Fruit fly (Drosophila melanogaster) whole organism, pupa: Measurements from ENCODE around the gene Mlp84B.

Experiments
- CG10348 ChIP-seq: fragments of 200-800 bp; sonication (Bioruptor generic); IDR thresholded peaks from 2 replicates; pipeline ENCODE4 v1.3.6; 2022; ENCODE audit warnings: missing biosample characterization, missing genetic modification characterization
- CG12605 ChIP-seq: fragments of 200-800 bp; sonication (Bioruptor generic); IDR thresholded peaks from 2 replicates; pipeline ENCODE4 v1.3.6; 2022; ENCODE audit warnings: missing biosample characterization, missing genetic modification characterization
- CG13204 ChIP-seq: fragments of 200-800 bp; sonication (Bioruptor generic); optimal IDR thresholded peaks from 2 replicates; lab custom pipeline; 2018; ENCODE audit warnings: missing biosample characterization, mild to moderate bottlenecking, missing genetic modification characterization, moderate library complexity
- CG14655 ChIP-seq: fragments of 200-800 bp; sonication (Bioruptor generic); optimal IDR thresholded peaks from 3 replicates; lab custom pipeline; 2017; ENCODE audit warnings: mild to moderate bottlenecking, missing biosample characterization, missing genetic modification reagents, missing genetic modification characterization
- CG15710 ChIP-seq: fragments of 200-800 bp; sonication (Bioruptor generic); optimal IDR thresholded peaks from 2 replicates; lab custom pipeline; 2018; ENCODE audit warnings: missing biosample characterization, mild to moderate bottlenecking, missing genetic modification characterization, moderate library complexity
- CG17806 ChIP-seq: fragments of 200-800 bp; sonication (Bioruptor generic); optimal IDR thresholded peaks from 2 replicates; lab custom pipeline; 2018; ENCODE audit warnings: missing biosample characterization, mild to moderate bottlenecking, missing genetic modification characterization, moderate library complexity
- CG32121 ChIP-seq: fragments of 200-800 bp; sonication (Bioruptor generic); IDR thresholded peaks from 2 replicates; pipeline ENCODE4 v1.3.6; 2022; ENCODE audit warnings: missing biosample characterization, missing genetic modification characterization
- CG34367 ChIP-seq: fragments of 200-800 bp; sonication (Bioruptor generic); optimal IDR thresholded peaks from 2 replicates; lab custom pipeline; 2018; ENCODE audit warnings: missing biosample characterization, mild to moderate bottlenecking, missing genetic modification characterization
- CG4496 ChIP-seq: fragments of 200-800 bp; sonication (Bioruptor generic); IDR thresholded peaks from 3 replicates; pipeline ENCODE4 v1.3.6; 2022; ENCODE audit warnings: missing biosample characterization, missing genetic modification characterization
- CG8159 ChIP-seq: fragments of 200-800 bp; sonication (Bioruptor generic); optimal IDR thresholded peaks from 3 replicates; lab custom pipeline; 2018; ENCODE audit warnings: missing biosample characterization, mild to moderate bottlenecking, missing genetic modification characterization, moderate library complexity
- CG8301 ChIP-seq: fragments of 200-800 bp; sonication (Bioruptor generic); optimal IDR thresholded peaks from 2 replicates; lab custom pipeline; 2018; ENCODE audit warnings: missing biosample characterization, mild to moderate bottlenecking, missing genetic modification characterization
- CG9948 ChIP-seq: fragments of 200-800 bp; sonication (Bioruptor generic); optimal IDR thresholded peaks from 2 replicates; lab custom pipeline; 2018; ENCODE audit warnings: missing biosample characterization, mild to moderate bottlenecking, missing genetic modification characterization, moderate library complexity
- D1 ChIP-seq: fragments of 200-800 bp; sonication (Bioruptor generic); optimal IDR thresholded peaks from 2 replicates; lab custom pipeline; 2018; ENCODE audit warnings: missing biosample characterization, mild to moderate bottlenecking, missing genetic modification characterization, moderate library complexity
- EcR ChIP-seq: fragments of 200-800 bp; sonication (Bioruptor generic); optimal IDR thresholded peaks from 3 replicates; lab custom pipeline; 2019; ENCODE audit warnings: missing biosample characterization, missing genetic modification characterization, mild to moderate bottlenecking, moderate library complexity, missing genetic modification reagents
- Ets98B ChIP-seq: fragments of 200-800 bp; sonication (Bioruptor generic); IDR thresholded peaks from 2 replicates; pipeline ENCODE4 v1.3.6; 2022; ENCODE audit warnings: missing biosample characterization, missing genetic modification characterization
- Pif1A ChIP-seq: fragments of 200-800 bp; sonication (Bioruptor generic); optimal IDR thresholded peaks from 3 replicates; lab custom pipeline; 2016; ENCODE audit warnings: missing biosample characterization, missing genetic modification characterization
- Pif1B ChIP-seq: fragments of 200-800 bp; sonication (Bioruptor generic); optimal IDR thresholded peaks from 3 replicates; lab custom pipeline; 2016; ENCODE audit warnings: missing biosample characterization, missing genetic modification characterization
- Snoo ChIP-seq: fragments of 200-800 bp; sonication (Bioruptor generic); optimal IDR thresholded peaks from 3 replicates; lab custom pipeline; 2017; ENCODE audit warnings: missing biosample characterization, mild to moderate bottlenecking, missing genetic modification characterization, inconsistent platforms
- fd96Ca ChIP-seq: fragments of 200-800 bp; sonication (Bioruptor generic); IDR thresholded peaks from 3 replicates; pipeline ENCODE4 v1.3.6; 2022; ENCODE audit warnings: missing biosample characterization, missing genetic modification characterization
- gl ChIP-seq: fragments of 200-800 bp; sonication (Bioruptor generic); optimal IDR thresholded peaks from 2 replicates; lab custom pipeline; 2018; ENCODE audit warnings: missing biosample characterization, mild to moderate bottlenecking, missing genetic modification characterization
- rn ChIP-seq: fragments of 200-800 bp; sonication (Bioruptor generic); IDR thresholded peaks from 2 replicates; pipeline ENCODE4 v1.3.6; 2022; ENCODE audit warnings: missing biosample characterization, missing genetic modification characterization

The Mlp84B gene

dm6 chr3R:7085983-7086376 lies 31.6 kb downstream of the Mlp84B start, which contains the start of gene Tailor:
TSS of gene Tailor (minus strand) at chr3R:7086083.
- TF ChIP-seq CG4496 (GFP tag; lab: Robert Waterston, UW) (no peak), gl (tag; lab: Kevin White, UChicago) (no peak), D1 (tag; lab: Kevin White, UChicago) (no peak), CG12605 (GFP tag; lab: Robert Waterston, UW) (no peak), CG34367 (no peak), fd96Ca (GFP tag; lab: Robert Waterston, UW) (no peak)

DNA sequence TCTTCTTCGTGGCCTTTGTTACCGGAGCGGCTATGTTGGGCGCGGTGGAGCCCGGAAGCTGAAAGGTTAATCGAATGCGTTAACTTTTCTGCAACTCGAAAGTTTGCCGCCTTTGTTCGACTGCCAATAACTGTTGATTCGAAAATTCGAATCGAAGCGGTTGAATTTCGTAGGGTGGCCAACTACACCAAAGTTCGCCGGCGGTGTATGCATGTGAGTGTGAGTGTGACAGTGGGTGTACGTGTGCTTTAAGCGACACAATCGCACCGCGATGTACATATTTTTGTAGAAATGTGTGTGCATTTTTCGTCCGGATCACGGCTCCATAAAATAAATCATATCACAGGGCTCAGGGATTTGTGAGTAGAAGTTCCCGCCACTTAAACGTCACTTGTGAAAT lies 32.1 kb downstream of the Mlp84B start:
- no peak for TF ChIP-seq CG15710 (tag; lab: Kevin White, UChicago)

DNA sequence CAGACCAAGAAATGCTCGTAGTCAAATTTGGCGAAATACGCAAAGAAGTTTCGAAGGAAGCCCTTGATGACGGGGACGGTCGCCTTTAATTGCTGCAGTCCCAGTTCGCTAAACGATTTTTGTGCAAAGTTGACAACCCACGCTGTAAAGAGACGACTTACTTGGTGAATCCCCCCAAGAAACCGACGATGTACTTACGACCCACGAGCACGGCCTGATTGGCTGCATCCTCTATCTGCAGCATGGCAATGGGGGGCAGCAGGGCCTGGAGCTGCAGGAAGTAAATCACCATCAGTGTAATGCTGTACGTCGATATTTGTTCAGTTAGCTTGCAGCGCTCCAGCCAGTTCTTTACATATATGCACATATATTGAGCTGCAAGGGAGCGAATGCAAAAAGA lies 33.8 kb downstream of the Mlp84B start:
- TF ChIP-seq CG8301 (tag; lab: Kevin White, UChicago) (no peak), CG13204 (GFP tag; lab: Kevin White, UChicago) (no peak), Snoo (tag; lab: Kevin White, UChicago) (no peak), CG32121 (GFP tag; lab: Robert Waterston, UW) (no peak), rn (GFP tag; lab: Robert Waterston, UW) (no peak), Ets98B (GFP tag; lab: Robert Waterston, UW) (no peak), CG9948 (no peak), CG15710 (tag; lab: Kevin White, UChicago) (no peak), Pif1A (GFP tag; lab: Kevin White, UChicago) (no peak), D1 (tag; lab: Kevin White, UChicago) (no peak), EcR (GFP tag; lab: Kevin White, UChicago) (no peak), CG4496 (GFP tag; lab: Robert Waterston, UW) (no peak), fd96Ca (GFP tag; lab: Robert Waterston, UW) (no peak), Pif1B (no peak), gl (tag; lab: Kevin White, UChicago) (no peak), CG17806 (tag; lab: Kevin White, UChicago) (no peak), CG12605 (GFP tag; lab: Robert Waterston, UW) (no peak), CG34367 (no peak), CG8159 (tag; lab: Kevin White, UChicago) (no peak)

dm6 chr3R:7081972-7082371 lies 35.6 kb downstream of the Mlp84B start, which contains the start of gene Dpck:
TSS of gene Dpck (plus strand) at chr3R:7082182.
- TF ChIP-seq CG8159 (tag; lab: Kevin White, UChicago), result peak; percentile 48
- TF ChIP-seq CG10348 (GFP tag; lab: Robert Waterston, UW), result no peak
- no peak for TF ChIP-seq rn (GFP tag; lab: Robert Waterston, UW)
- peak; percentile 14 for TF ChIP-seq Pif1B
- TF ChIP-seq fd96Ca (GFP tag; lab: Robert Waterston, UW), result 0 out of 3 replicates have a peak, but pooled peaks have one; percentile 38
- TF ChIP-seq CG9948, result no peak
- TF ChIP-seq CG8301 (tag; lab: Kevin White, UChicago), result peak; percentile 22
- TF ChIP-seq CG13204 (GFP tag; lab: Kevin White, UChicago), result no peak
- TF ChIP-seq D1 (tag; lab: Kevin White, UChicago), result no peak
- no peak for TF ChIP-seq EcR (GFP tag; lab: Kevin White, UChicago)
- no peak for TF ChIP-seq CG14655
- TF ChIP-seq Ets98B (GFP tag; lab: Robert Waterston, UW), result peak; percentile 60
- TF ChIP-seq CG34367, result peak; percentile 31
- TF ChIP-seq CG12605 (GFP tag; lab: Robert Waterston, UW), result peak; percentile 59; the same call in 1 of the 2 replicates
- TF ChIP-seq gl (tag; lab: Kevin White, UChicago), result peak; percentile 71
- no peak for TF ChIP-seq Pif1A (GFP tag; lab: Kevin White, UChicago)
- TF ChIP-seq CG17806 (tag; lab: Kevin White, UChicago), result peak; percentile 19
- TF ChIP-seq CG32121 (GFP tag; lab: Robert Waterston, UW), result peak; percentile 28; the same call in 1 of the 2 replicates
- peak; percentile 22 for TF ChIP-seq CG15710 (tag; lab: Kevin White, UChicago)
- TF ChIP-seq CG4496 (GFP tag; lab: Robert Waterston, UW), result peak; percentile 57
- peak; percentile 33 for TF ChIP-seq Snoo (tag; lab: Kevin White, UChicago)
- TF ChIP-seq, all 21 proteins: peak for 13

dm6 chr3R:7080157-7080916 lies 37.2 kb downstream of the Mlp84B start, which contains the start of gene Ref1:
TSS of gene Ref1 (minus strand) at chr3R:7080387.
- TF ChIP-seq D1 (tag; lab: Kevin White, UChicago) (no peak), rn (GFP tag; lab: Robert Waterston, UW) (no peak), CG34367 (no peak), CG9948 (no peak), CG13204 (GFP tag; lab: Kevin White, UChicago) (no peak), Snoo (tag; lab: Kevin White, UChicago) (no peak), CG8159 (tag; lab: Kevin White, UChicago) (no peak), CG15710 (tag; lab: Kevin White, UChicago) (no peak), CG14655 (no peak), CG10348 (GFP tag; lab: Robert Waterston, UW) (no peak), fd96Ca (GFP tag; lab: Robert Waterston, UW) (no peak), CG4496 (GFP tag; lab: Robert Waterston, UW) (no peak), Ets98B (GFP tag; lab: Robert Waterston, UW) (no peak)

DNA sequence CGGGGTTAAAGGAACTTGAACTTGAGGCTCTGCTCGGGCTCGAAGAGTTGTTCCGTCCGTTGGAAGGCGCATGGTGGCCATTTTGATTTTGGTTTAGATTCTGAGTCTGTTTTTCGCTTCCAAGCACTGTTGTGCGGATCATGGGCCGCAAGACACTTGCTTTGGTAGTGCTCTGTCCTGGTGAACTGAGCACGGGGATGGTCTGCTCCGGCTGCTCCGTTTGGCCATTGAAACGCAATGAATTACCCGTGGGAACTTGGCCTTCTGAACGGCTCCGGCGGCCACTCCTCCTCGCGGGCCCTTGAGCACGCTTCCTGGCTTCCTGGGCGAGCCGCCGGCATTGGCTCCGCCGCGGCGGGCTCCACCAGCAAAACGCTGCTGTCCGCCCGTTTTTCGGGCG lies 37.8 kb downstream of the Mlp84B start:
- TF ChIP-seq CG32121 (GFP tag; lab: Robert Waterston, UW), result no peak
- no peak for TF ChIP-seq CG8159 (tag; lab: Kevin White, UChicago)
- TF ChIP-seq, all 21 proteins: peak for 0
